Worm (Caenorhabditis elegans): ENCODE measurements around the gene cdk-1.

Gene cdk-1

DNA sequence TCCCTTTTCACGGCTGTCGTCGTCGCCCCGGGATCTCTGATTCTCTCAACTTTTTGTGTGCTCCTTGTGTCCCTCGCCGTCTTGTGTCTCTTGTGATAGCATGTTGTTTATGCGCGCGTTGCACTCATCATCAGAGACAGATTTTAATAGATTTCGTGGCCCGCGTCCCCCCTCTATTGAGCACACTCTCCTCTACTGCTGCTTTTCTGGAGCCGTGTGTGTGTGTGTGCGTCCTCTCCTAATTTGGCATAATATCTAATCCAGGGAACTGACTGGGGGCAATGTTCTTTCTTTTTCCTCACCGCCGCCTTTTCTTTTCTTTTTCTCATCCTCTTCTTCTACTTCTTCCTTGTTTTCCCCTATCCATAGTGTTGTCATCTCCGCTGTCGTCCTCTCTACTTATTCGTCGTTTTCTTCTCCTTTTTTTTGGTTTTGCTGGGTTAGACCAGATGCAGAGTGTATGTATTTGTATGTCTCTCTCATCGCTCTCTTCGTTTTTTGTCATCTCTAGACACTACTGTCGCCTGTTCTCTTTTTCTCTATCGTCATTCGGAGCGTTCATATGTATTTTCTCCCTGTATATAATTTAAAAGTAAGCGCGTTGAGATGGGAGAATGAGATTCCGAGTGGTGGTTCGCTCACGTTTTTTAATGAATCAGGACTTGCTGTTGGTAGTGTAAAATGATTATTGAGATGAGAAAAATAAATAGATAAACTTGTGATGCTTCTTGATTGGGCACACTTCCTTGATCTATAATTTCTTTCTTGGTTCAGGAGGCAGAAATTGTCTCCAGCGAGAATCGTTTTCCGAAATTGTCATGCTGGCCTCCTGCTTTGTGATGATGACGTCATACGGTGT is 43.3 kb upstream of the cdk-1 start:
- 0 out of 2 replicates have a peak, but pooled peaks have one; percentile 68 for TF ChIP-seq scrt-1 (GFP tag; IDR thresholded peaks at IDR 0.05)
- no peak for TF ChIP-seq B0310.2 (tag; optimal IDR thresholded peaks at IDR 0.05)
- no peak for TF ChIP-seq tra-4 (tag; optimal IDR thresholded peaks at IDR 0.05)
- TF ChIP-seq ceh-36 (tag; optimal IDR thresholded peaks at IDR 0.05): peak; percentile 32
- no peak for TF ChIP-seq hnd-1 (tag; optimal IDR thresholded peaks at IDR 0.05)
- TF ChIP-seq ceh-13 (GFP tag; optimal IDR thresholded peaks at IDR 0.05): no peak
- no peak for TF ChIP-seq tbx-37 (GFP tag; conservative IDR thresholded peaks at IDR 0.05)
- TF ChIP-seq aly-1 (tag; optimal IDR thresholded peaks at IDR 0.05): no peak
- TF ChIP-seq hmbx-1 (tag; optimal IDR thresholded peaks at IDR 0.05): no peak
- TF ChIP-seq tbx-11 (GFP tag; IDR thresholded peaks at IDR 0.05): peak; percentile 34; the same call in 1 of the 2 replicates
- TF ChIP-seq F13C5.2 (tag; optimal IDR thresholded peaks at IDR 0.05): no peak
- TF ChIP-seq ama-1 (optimal IDR thresholded peaks at IDR 0.05): no peak
- TF ChIP-seq ets-7 (tag; optimal IDR thresholded peaks at IDR 0.05): no peak
- TF ChIP-seq hmg-4 (GFP tag; optimal IDR thresholded peaks at IDR 0.05): no peak
- no peak for TF ChIP-seq pes-1 (GFP tag; IDR thresholded peaks at IDR 0.05)
- TF ChIP-seq sea-1 (GFP tag; conservative IDR thresholded peaks at IDR 0.05): no peak
- no peak for TF ChIP-seq flt-1 (GFP tag; IDR thresholded peaks at IDR 0.05)

DNA sequence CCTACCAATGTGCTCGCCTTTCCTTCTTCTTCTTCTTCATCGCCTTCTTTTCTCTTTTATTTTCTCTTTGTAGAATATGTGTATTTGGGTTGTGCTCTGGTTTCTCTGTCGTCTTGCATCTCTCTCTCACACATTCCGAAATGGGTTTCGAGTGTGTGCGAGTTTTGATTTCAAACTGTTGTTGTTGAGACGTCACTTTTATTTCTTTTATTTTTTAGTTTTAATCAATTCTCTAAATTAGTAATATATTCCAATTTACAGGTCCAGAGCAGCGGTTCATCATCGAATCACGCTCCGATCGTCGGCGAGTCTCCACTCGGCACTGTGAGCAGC is 42.7 kb upstream of the cdk-1 start:
- TF ChIP-seq tbx-11 (GFP tag; IDR thresholded peaks at IDR 0.05) (no peak), F13C5.2 (tag; optimal IDR thresholded peaks at IDR 0.05) (no peak), tbx-37 (GFP tag; conservative IDR thresholded peaks at IDR 0.05) (no peak), ceh-36 (tag; optimal IDR thresholded peaks at IDR 0.05) (no peak), hnd-1 (tag; optimal IDR thresholded peaks at IDR 0.05) (no peak), scrt-1 (GFP tag; IDR thresholded peaks at IDR 0.05) (no peak), aly-1 (tag; optimal IDR thresholded peaks at IDR 0.05) (no peak), pes-1 (GFP tag; IDR thresholded peaks at IDR 0.05) (no peak), B0310.2 (tag; optimal IDR thresholded peaks at IDR 0.05) (no peak)

DNA sequence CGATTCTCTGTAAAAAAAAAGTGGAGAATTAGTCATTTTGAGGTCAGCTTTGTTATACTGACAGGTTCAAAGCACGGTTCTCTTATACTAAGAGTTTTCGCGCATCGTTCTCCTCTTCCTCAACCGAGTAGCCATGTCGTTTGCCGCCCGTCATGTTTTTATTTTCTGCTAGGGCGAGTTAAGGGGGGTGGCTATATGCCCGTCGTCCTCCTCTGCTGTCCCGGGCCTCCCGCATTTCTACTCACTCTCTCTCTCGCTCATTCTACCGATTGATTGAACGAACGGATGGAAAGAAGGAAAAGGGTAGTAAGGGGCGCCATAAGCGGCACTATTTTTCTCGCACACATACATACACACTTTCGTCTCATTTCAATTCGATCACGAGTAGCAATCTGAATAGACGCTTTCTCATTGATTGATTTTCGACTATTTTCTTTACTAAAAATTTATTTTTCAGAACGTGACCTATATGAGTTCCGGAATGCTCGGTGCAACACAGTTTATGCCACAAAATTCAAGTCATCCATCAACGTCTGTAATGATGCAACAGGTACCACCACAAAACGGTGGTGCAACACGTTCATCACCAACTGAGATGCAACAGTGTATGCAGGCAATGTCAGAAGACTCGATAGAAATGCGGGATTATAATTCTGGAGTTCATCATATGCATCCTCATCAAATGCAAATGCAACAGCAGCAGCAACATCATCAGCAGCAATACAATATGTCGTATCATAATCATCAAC is 41.9 kb upstream of the cdk-1 start:
- TF ChIP-seq ets-7 (tag; optimal IDR thresholded peaks at IDR 0.05) (no peak), aly-1 (tag; optimal IDR thresholded peaks at IDR 0.05) (no peak), hmg-4 (GFP tag; optimal IDR thresholded peaks at IDR 0.05) (peak; percentile 60), ceh-13 (GFP tag; optimal IDR thresholded peaks at IDR 0.05) (no peak), B0310.2 (tag; optimal IDR thresholded peaks at IDR 0.05) (no peak), scrt-1 (GFP tag; IDR thresholded peaks at IDR 0.05) (no peak), F13C5.2 (tag; optimal IDR thresholded peaks at IDR 0.05) (peak; percentile 20), sea-1 (GFP tag; conservative IDR thresholded peaks at IDR 0.05) (no peak), flt-1 (GFP tag; IDR thresholded peaks at IDR 0.05) (no peak), ceh-36 (tag; optimal IDR thresholded peaks at IDR 0.05) (no peak), hnd-1 (tag; optimal IDR thresholded peaks at IDR 0.05) (no peak), pes-1 (GFP tag; IDR thresholded peaks at IDR 0.05) (0 out of 2 replicates have a peak, but pooled peaks have one; percentile 39), tbx-11 (GFP tag; IDR thresholded peaks at IDR 0.05) (no peak), tbx-37 (GFP tag; conservative IDR thresholded peaks at IDR 0.05) (0 out of 2 replicates have a peak, but pooled peaks have one; percentile 25), tra-4 (tag; optimal IDR thresholded peaks at IDR 0.05) (no peak), ama-1 (optimal IDR thresholded peaks at IDR 0.05) (no peak), hmbx-1 (tag; optimal IDR thresholded peaks at IDR 0.05) (no peak)

DNA sequence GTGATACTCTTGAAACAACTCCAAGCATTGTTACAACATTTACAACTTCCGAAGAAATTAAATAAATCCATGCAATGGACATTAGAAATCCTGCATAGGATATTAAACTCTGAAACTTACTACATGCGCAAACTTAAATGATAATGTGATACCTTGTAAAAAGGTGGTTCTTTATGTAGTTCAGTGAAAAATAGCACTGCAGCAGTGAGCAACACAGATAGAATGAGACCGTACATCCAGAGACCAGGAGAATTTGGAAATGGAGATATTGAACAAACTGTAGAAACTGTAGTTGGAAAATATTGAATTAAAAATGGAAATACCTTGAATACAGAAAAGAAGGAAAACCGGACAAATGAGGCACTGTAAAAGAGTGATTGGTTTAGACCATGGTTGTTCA is 36.1 kb upstream of the cdk-1 start:
- TF ChIP-seq ceh-36 (tag; optimal IDR thresholded peaks at IDR 0.05) (no peak), ets-7 (tag; optimal IDR thresholded peaks at IDR 0.05) (no peak), tbx-37 (GFP tag; conservative IDR thresholded peaks at IDR 0.05) (no peak), hmbx-1 (tag; optimal IDR thresholded peaks at IDR 0.05) (no peak), hnd-1 (tag; optimal IDR thresholded peaks at IDR 0.05) (no peak), pes-1 (GFP tag; IDR thresholded peaks at IDR 0.05) (no peak), B0310.2 (tag; optimal IDR thresholded peaks at IDR 0.05) (no peak), hmg-4 (GFP tag; optimal IDR thresholded peaks at IDR 0.05) (no peak), aly-1 (tag; optimal IDR thresholded peaks at IDR 0.05) (no peak)

DNA sequence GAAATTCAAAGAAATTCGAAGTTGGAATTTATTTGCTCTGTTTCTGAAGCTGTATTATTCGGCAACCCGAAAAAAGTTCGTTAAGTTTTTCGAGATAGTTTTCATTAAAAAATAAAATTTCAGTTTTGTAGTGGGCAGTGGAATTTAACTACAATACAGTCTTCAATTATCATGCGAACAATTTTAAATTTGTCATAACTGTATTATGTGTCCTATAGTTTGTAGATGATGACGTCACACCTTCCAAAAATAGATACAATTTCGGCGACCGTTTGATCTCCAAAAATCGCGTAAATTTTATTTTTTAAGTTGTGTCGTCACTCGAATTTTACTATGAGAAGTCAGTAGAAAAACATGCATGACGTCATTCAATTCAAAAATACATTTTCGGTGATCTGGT is 34.1 kb upstream of the cdk-1 start:
- TF ChIP-seq sea-1 (GFP tag; conservative IDR thresholded peaks at IDR 0.05) (no peak), hmbx-1 (tag; optimal IDR thresholded peaks at IDR 0.05) (no peak), ama-1 (optimal IDR thresholded peaks at IDR 0.05) (no peak), tra-4 (tag; optimal IDR thresholded peaks at IDR 0.05) (no peak), F13C5.2 (tag; optimal IDR thresholded peaks at IDR 0.05) (no peak), B0310.2 (tag; optimal IDR thresholded peaks at IDR 0.05) (no peak), ceh-13 (GFP tag; optimal IDR thresholded peaks at IDR 0.05) (no peak), tbx-37 (GFP tag; conservative IDR thresholded peaks at IDR 0.05) (no peak), ets-7 (tag; optimal IDR thresholded peaks at IDR 0.05) (no peak), tbx-11 (GFP tag; IDR thresholded peaks at IDR 0.05) (no peak), hmg-4 (GFP tag; optimal IDR thresholded peaks at IDR 0.05) (no peak), ceh-36 (tag; optimal IDR thresholded peaks at IDR 0.05) (no peak), pes-1 (GFP tag; IDR thresholded peaks at IDR 0.05) (no peak), hnd-1 (tag; optimal IDR thresholded peaks at IDR 0.05) (no peak), scrt-1 (GFP tag; IDR thresholded peaks at IDR 0.05) (no peak), flt-1 (GFP tag; IDR thresholded peaks at IDR 0.05) (no peak), aly-1 (tag; optimal IDR thresholded peaks at IDR 0.05) (no peak)

DNA sequence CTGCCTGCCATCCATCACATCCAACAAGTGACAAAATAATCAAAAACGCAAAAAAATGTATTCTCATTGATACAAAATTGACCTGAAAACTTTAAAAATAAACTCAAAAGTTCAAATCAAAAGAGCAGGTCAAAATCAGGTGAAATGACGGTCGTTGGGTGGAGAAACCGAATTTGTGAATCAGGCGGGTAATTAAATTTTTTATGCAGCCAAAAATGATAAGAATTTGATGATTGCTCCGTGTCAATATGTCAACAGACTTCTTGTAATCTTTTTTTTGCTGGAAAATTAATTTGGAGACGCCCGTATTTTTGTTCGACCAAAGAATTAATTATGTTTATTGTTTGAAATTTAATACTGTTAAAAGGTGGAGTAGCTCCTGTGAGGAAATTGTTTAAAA is 33.4 kb upstream of the cdk-1 start, which contains the start of gene ncx-6:
ncx-6 (minus strand) TSS at position 88 of the 400 bp plus-strand sequence.
- TF ChIP-seq sea-1 (GFP tag; conservative IDR thresholded peaks at IDR 0.05) (no peak), F13C5.2 (tag; optimal IDR thresholded peaks at IDR 0.05) (no peak), ets-7 (tag; optimal IDR thresholded peaks at IDR 0.05) (no peak), aly-1 (tag; optimal IDR thresholded peaks at IDR 0.05) (no peak), tbx-11 (GFP tag; IDR thresholded peaks at IDR 0.05) (no peak), hnd-1 (tag; optimal IDR thresholded peaks at IDR 0.05) (no peak), pes-1 (GFP tag; IDR thresholded peaks at IDR 0.05) (no peak), ceh-13 (GFP tag; optimal IDR thresholded peaks at IDR 0.05) (no peak), flt-1 (GFP tag; IDR thresholded peaks at IDR 0.05) (no peak), ama-1 (optimal IDR thresholded peaks at IDR 0.05) (no peak), hmbx-1 (tag; optimal IDR thresholded peaks at IDR 0.05) (no peak), ceh-36 (tag; optimal IDR thresholded peaks at IDR 0.05) (no peak), scrt-1 (GFP tag; IDR thresholded peaks at IDR 0.05) (no peak), tra-4 (tag; optimal IDR thresholded peaks at IDR 0.05) (no peak), B0310.2 (tag; optimal IDR thresholded peaks at IDR 0.05) (no peak), hmg-4 (GFP tag; optimal IDR thresholded peaks at IDR 0.05) (no peak), tbx-37 (GFP tag; conservative IDR thresholded peaks at IDR 0.05) (no peak)
